Fruit fly (Drosophila melanogaster) whole organism, embryonic: Measurements from ENCODE around the gene amrt.

Experiments
- CG13287 ChIP-seq: fragments of 200-800 bp; sonication (Bioruptor generic); IDR thresholded peaks from 2 replicates; pipeline ENCODE4 v1.3.6; 2022; ENCODE audit warnings: missing biosample characterization, missing genetic modification characterization; ENCODE audit not compliant: partially characterized antibody
- CG4282 ChIP-seq: fragments of 200-800 bp; sonication (Bioruptor generic); optimal IDR thresholded peaks from 2 replicates; lab custom pipeline; 2016; ENCODE audit warnings: missing biosample characterization, missing genetic modification characterization
- E2f1 ChIP-seq: fragments of 200-800 bp; sonication (Bioruptor generic); IDR thresholded peaks from 2 replicates; pipeline ENCODE4 v1.3.6; 2022; ENCODE audit warnings: missing biosample characterization, missing genetic modification characterization
- Max ChIP-seq: fragments of 200-800 bp; sonication (Bioruptor generic); optimal IDR thresholded peaks from 2 replicates; lab custom pipeline; 2016; ENCODE audit warnings: missing biosample characterization, mild to moderate bottlenecking, missing genetic modification characterization
- Mrtf ChIP-seq: fragments of 200-800 bp; sonication (Bioruptor generic); IDR thresholded peaks from 3 replicates; pipeline ENCODE4 v1.3.6; 2022; ENCODE audit warnings: missing biosample characterization, missing genetic modification characterization
- NC2α ChIP-seq: fragments of 200-800 bp; sonication (Bioruptor generic); optimal IDR thresholded peaks from 2 replicates; lab custom pipeline; 2016; ENCODE audit warnings: missing biosample characterization, missing genetic modification characterization
- YL-1 ChIP-seq: fragments of 200-800 bp; sonication (Bioruptor generic); optimal IDR thresholded peaks from 3 replicates; lab custom pipeline; 2017; ENCODE audit warnings: missing biosample characterization, mild to moderate bottlenecking, missing genetic modification characterization
- danr ChIP-seq: fragments of 200-800 bp; sonication (Bioruptor generic); IDR thresholded peaks from 2 replicates; pipeline ENCODE4 v1.3.6; 2022; ENCODE audit warnings: missing biosample characterization, missing genetic modification characterization
- knrl ChIP-seq: fragments of 200-800 bp; sonication (Bioruptor generic); IDR thresholded peaks from 3 replicates; pipeline ENCODE4 v1.3.6; 2022; ENCODE audit warnings: missing biosample characterization, missing genetic modification characterization; ENCODE audit not compliant: partially characterized antibody
- pzg ChIP-seq: fragments of 200-800 bp; sonication (Bioruptor generic); optimal IDR thresholded peaks from 3 replicates; lab custom pipeline; 2018; ENCODE audit warnings: missing biosample characterization, mild to moderate bottlenecking, missing genetic modification characterization, moderate library complexity
- sc ChIP-seq, 3 experiments: fragments of >200 bp in 2 of 3; fragments of 200-800 bp in 1 of 3; sonication (Bioruptor generic) in 1 of 3; optimal IDR thresholded peaks; 2 replicates in 2 of 3; 3 replicates in 1 of 3; lab custom pipeline; 2017; ENCODE audit warnings: mild to moderate bottlenecking in 1 of 3, missing biosample characterization in 1 of 3, missing genetic modification characterization in 1 of 3, missing genetic modification reagents in 1 of 3
- wek ChIP-seq: fragments of 200-800 bp; sonication (Bioruptor generic); optimal IDR thresholded peaks from 3 replicates; lab custom pipeline; 2018; ENCODE audit warnings: missing biosample characterization, mild to moderate bottlenecking, missing genetic modification characterization, moderate library complexity
- zfh2 ChIP-seq: fragments of 200-800 bp; sonication (Bioruptor generic); optimal IDR thresholded peaks from 2 replicates; lab custom pipeline; 2016; ENCODE audit warnings: missing biosample characterization, missing genetic modification characterization

The amrt gene

dm6 chrX:13830029-13830428 is 47.8 kb downstream of the amrt start, which contains the start of gene jub (continued):
- TF ChIP-seq danr (GFP tag; lab: Robert Waterston, UW) (no peak), CG4282 (no peak), Mrtf (GFP tag; lab: Robert Waterston, UW) (no peak), CG13287 (GFP tag; lab: Robert Waterston, UW) (peak; percentile 12; the same call in 1 of the 2 replicates), pzg (GFP tag; lab: Kevin White, UChicago) (peak; percentile 57), wek (GFP tag; lab: Kevin White, UChicago) (no peak), Max (GFP tag; lab: Kevin White, UChicago) (no peak), sc (optimal IDR thresholded peaks at IDR 0.05; lab: Kevin White, UChicago) (no peak), sc (GFP tag; optimal IDR thresholded peaks at IDR 0.05; lab: Kevin White, UChicago) (no peak), E2f1 (no peak), NC2α (GFP tag; lab: Kevin White, UChicago) (no peak), zfh2 (GFP tag; lab: Kevin White, UChicago) (no peak), YL-1 (GFP tag; lab: Kevin White, UChicago) (peak; percentile 75), knrl (GFP tag; lab: Robert Waterston, UW) (0 out of 3 replicates have a peak, but pooled peaks have one; percentile 23)
